Fruit fly (Drosophila melanogaster): Measurements from ENCODE around the gene sav.
A peak's percentile ranks its signal among the peaks of the same experiment; 100 is the strongest.

Gene sav

DNA sequence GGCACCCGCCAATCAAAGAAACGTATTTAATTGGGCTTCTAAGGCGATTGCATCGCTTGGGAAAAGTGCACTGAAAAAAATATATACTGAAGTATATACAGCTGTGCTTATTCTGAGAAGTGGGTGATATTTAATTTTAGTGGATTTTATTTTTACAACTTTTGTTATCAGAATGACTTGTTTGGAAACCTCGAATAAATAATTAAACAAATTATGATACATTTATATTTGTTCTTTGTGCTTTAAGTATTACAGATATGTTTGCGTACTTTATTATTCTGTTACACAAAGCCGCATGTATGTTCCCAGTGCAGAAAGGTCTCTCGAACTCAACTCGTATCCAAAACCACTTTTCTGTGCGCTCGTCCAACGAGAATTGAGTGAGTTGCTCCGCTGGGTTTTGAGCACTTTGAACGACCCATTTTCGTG lies 12.4 kb downstream of the sav start (continued):
- TF ChIP-seq sqz (GFP tag; optimal IDR thresholded peaks at IDR 0.05) (peak; percentile 46), CG10147 (GFP tag; optimal IDR thresholded peaks at IDR 0.05) (peak; percentile 45), Tbp (GFP tag; optimal IDR thresholded peaks at IDR 0.05) (no peak), CG12219 (GFP tag; optimal IDR thresholded peaks at IDR 0.05) (peak; percentile 58), exex (tag; optimal IDR thresholded peaks at IDR 0.05) (peak; percentile 7), tgo (GFP tag; IDR thresholded peaks at IDR 0.05) (peak; percentile 75), CG4360 (GFP tag; IDR thresholded peaks at IDR 0.05) (no peak), Opbp (GFP tag; IDR thresholded peaks at IDR 0.05; ENCODE audit: partially characterized antibody) (no peak), fru (optimal IDR thresholded peaks at IDR 0.05) (no peak), Poxn (GFP tag; IDR thresholded peaks at IDR 0.05) (no peak), grn (GFP tag; optimal IDR thresholded peaks at IDR 0.05) (peak; percentile 68), CG3847 (GFP tag; IDR thresholded peaks at IDR 0.05) (peak; percentile 43), pita (GFP tag; optimal IDR thresholded peaks at IDR 0.05) (no peak), Lpt (GFP tag; optimal IDR thresholded peaks at IDR 0.05) (no peak), CG2712 (tag; optimal IDR thresholded peaks at IDR 0.05) (peak; percentile 88), CG2120 (GFP tag; optimal IDR thresholded peaks at IDR 0.05) (peak; percentile 57), CG17359 (tag; optimal IDR thresholded peaks at IDR 0.05) (peak; percentile 81), CG6689 (GFP tag; IDR thresholded peaks at IDR 0.05) (peak; percentile 73), Asciz (GFP tag; optimal IDR thresholded peaks at IDR 0.05) (peak; percentile 84), CG4282 (GFP tag; optimal IDR thresholded peaks at IDR 0.05) (no peak), maf-S (GFP tag; optimal IDR thresholded peaks at IDR 0.05) (peak; percentile 50), Nf-YC (tag; optimal IDR thresholded peaks at IDR 0.05) (peak; percentile 77), ara (GFP tag; IDR thresholded peaks at IDR 0.05) (peak; percentile 60; the same call in 1 of the 2 replicates), ftz-f1 (GFP tag; optimal IDR thresholded peaks at IDR 0.05) (no peak), CG17912 (GFP tag; optimal IDR thresholded peaks at IDR 0.05) (no peak), CG7928 (GFP tag; optimal IDR thresholded peaks at IDR 0.05) (no peak), zen2 (GFP tag; IDR thresholded peaks at IDR 0.05; ENCODE audit: partially characterized antibody) (no peak), C15 (GFP tag; IDR thresholded peaks at IDR 0.05) (no peak), CG10267 (tag; optimal IDR thresholded peaks at IDR 0.05) (peak; percentile 74), CG13894 (tag; optimal IDR thresholded peaks at IDR 0.05) (no peak), jing (GFP tag; optimal IDR thresholded peaks at IDR 0.05) (peak; percentile 20), CG4424 (GFP tag; optimal IDR thresholded peaks at IDR 0.05) (peak; percentile 73), CG1529 (GFP tag; optimal IDR thresholded peaks at IDR 0.05) (peak; percentile 64), CG32772 (GFP tag; IDR thresholded peaks at IDR 0.05) (peak; percentile 58), amos (GFP tag; IDR thresholded peaks at IDR 0.05; ENCODE audit: partially characterized antibody) (no peak; the same call in 1 of the 2 replicates), CG7745 (tag; optimal IDR thresholded peaks at IDR 0.05) (no peak), Spps (tag; optimal IDR thresholded peaks at IDR 0.05) (peak; percentile 58), HLH54F (GFP tag; optimal IDR thresholded peaks at IDR 0.05) (peak; percentile 17), gcm2 (GFP tag; optimal IDR thresholded peaks at IDR 0.05) (no peak), Xrp1 (GFP tag; IDR thresholded peaks at IDR 0.05) (peak; percentile 80), h (optimal IDR thresholded peaks at IDR 0.05) (no peak), danr (GFP tag; IDR thresholded peaks at IDR 0.05) (peak; percentile 36; the same call in 1 of the 2 replicates), CG9609 (GFP tag; optimal IDR thresholded peaks at IDR 0.05) (no peak), CG6791 (GFP tag; IDR thresholded peaks at IDR 0.05; ENCODE audit: partially characterized antibody) (no peak)
